Worm (Caenorhabditis elegans) whole organism, L1 larva: ENCODE data around the gene F09E5.8.

Source experiments
- aly-2 ChIP-seq: fragments of 150-350 bp; optimal IDR thresholded peaks from 2 replicates; lab custom pipeline; 2014; ENCODE audit warnings: missing biosample characterization, missing genetic modification characterization
- ama-1 ChIP-seq: fragments of 150-350 bp; optimal IDR thresholded peaks from 2 replicates; lab custom pipeline; 2014
- irx-1 ChIP-seq: sonication (generic microtip); optimal IDR thresholded peaks from 2 replicates; lab custom pipeline; 2016; ENCODE audit warnings: missing genetic modification characterization, missing compliant biosample characterization

DNA sequence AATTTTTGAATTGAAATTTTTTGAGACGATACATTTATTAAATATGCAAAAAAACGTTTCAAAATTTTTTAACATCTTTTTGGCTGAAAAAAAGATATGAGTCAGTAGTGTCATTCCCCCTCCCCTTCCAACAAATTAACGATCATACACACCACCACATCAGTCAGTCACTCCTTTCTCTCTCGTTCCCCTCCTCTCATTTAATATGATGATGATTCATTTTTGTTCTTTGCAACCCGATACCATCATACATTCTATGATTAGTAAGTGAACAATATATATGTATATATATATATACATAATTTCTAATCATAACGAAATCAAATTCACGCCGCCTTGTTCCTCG, 13.0 kb upstream of the F09E5.8 start:
- no peak for TF ChIP-seq irx-1 (tag; lab: Kevin White, UChicago)
- TF ChIP-seq aly-2 (tag; lab: Kevin White, UChicago) = no peak
- no peak for TF ChIP-seq ama-1
